Fruit fly (Drosophila melanogaster): ENCODE results near the gene CG15021.

CG15021 gene

dm6 chr3L:4409134-4409897 is 27.2 kb upstream of the CG15021 start (continued):
- TF ChIP-seq fru (optimal IDR thresholded peaks at IDR 0.05) (no peak), insv (GFP tag; optimal IDR thresholded peaks at IDR 0.05) (no peak), CG4820 (GFP tag; optimal IDR thresholded peaks at IDR 0.05) (no peak), ab (GFP tag; optimal IDR thresholded peaks at IDR 0.05) (no peak)

DNA sequence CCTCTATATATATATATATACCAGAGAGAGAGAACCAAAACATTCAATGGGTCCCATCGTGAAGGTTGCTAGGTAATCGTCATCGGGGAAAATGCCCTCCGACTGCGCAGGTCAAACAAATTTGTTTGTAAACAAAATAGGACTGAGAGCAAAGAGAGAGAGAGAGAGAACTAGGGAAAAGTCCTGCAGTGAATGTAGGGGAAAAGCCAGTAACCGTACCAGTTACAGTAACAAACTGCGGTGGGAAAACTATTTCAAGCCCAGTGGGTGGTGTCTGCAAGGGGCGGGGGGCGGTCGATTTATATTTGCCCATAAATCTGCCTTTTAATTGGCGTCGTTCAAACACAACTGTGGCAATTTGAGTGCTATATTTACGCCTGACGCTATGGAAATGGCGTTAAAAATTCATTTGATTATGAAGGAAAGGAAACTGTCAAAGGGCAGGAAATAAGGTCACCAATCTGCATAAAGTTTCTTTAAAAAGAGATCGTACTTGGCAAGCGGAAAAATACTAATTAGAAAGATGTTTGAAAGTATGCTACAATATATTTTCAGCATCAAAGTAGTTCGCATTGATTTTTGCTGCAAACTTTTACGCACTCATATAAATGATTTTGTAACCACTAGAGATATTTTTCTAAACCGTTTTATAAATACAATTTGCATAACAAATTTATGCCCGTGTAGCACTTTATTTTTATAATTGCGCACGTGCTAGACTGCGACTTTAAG is 26.5 kb upstream of the CG15021 start:
- TF ChIP-seq CG10431 (GFP tag; optimal IDR thresholded peaks at IDR 0.05) (no peak), CG6254 (GFP tag; optimal IDR thresholded peaks at IDR 0.05) (peak; percentile 24), eve (GFP tag; optimal IDR thresholded peaks at IDR 0.05) (peak in 1 of 2 experiments; percentile 26), onecut (GFP tag; IDR thresholded peaks at IDR 0.05) (peak; percentile 36), fd96Cb (tag; optimal IDR thresholded peaks at IDR 0.05) (no peak), CG8290 (GFP tag; optimal IDR thresholded peaks at IDR 0.05) (peak; percentile 98), CG8290 (tag; optimal IDR thresholded peaks at IDR 0.05) (peak; percentile 48 to 96), CG17612 (GFP tag; IDR thresholded peaks at IDR 0.05) (peak; percentile 99), abd-A (tag; optimal IDR thresholded peaks at IDR 0.05) (peak; percentile 63), CG1603 (tag; optimal IDR thresholded peaks at IDR 0.05) (no peak), CG14441 (GFP tag; IDR thresholded peaks at IDR 0.05) (no peak), cato (GFP tag; optimal IDR thresholded peaks at IDR 0.05; ENCODE audit: borderline replicate concordance) (no peak), Abd-B (GFP tag; optimal IDR thresholded peaks at IDR 0.05) (no peak), Hand (GFP tag; optimal IDR thresholded peaks at IDR 0.05) (peak; percentile 1), ttk (GFP tag; IDR thresholded peaks at IDR 0.05) (no peak), Trl (optimal IDR thresholded peaks at IDR 0.05) (peak; percentile 55 to 69), Trl (GFP tag; optimal IDR thresholded peaks at IDR 0.05) (no peak), ewg (GFP tag; optimal IDR thresholded peaks at IDR 0.05) (peak; percentile 63), chinmo (GFP tag; IDR thresholded peaks at IDR 0.05; ENCODE audit: partially characterized antibody) (peak; percentile 48; the same call in 1 of the 4 replicates), zen (tag; optimal IDR thresholded peaks at IDR 0.05) (peak; percentile 40), CG1602 (GFP tag; optimal IDR thresholded peaks at IDR 0.05) (no peak)

dm6 chr3L:4411025-4411873 is 25.3 kb upstream of the CG15021 start:
- TF ChIP-seq pan (optimal IDR thresholded peaks at IDR 0.05) (no peak), pan (GFP tag; optimal IDR thresholded peaks at IDR 0.05 in 1 of 2, IDR thresholded peaks at IDR 0.05 in 1 of 2) (peak in 1 of 2 experiments; percentile 55), Hr39 (optimal IDR thresholded peaks at IDR 0.05) (no peak), sna (GFP tag; IDR thresholded peaks at IDR 0.05; ENCODE audit: partially characterized antibody) (no peak), emc (GFP tag; optimal IDR thresholded peaks at IDR 0.05) (no peak), Meics (GFP tag; optimal IDR thresholded peaks at IDR 0.05) (peak; percentile 21), Hsf (GFP tag; optimal IDR thresholded peaks at IDR 0.05) (no peak), CG9609 (GFP tag; optimal IDR thresholded peaks at IDR 0.05) (no peak), row (GFP tag; IDR thresholded peaks at IDR 0.05) (peak; percentile 25; the same call in 1 of the 3 replicates), CG6175 (GFP tag; IDR thresholded peaks at IDR 0.05) (peak; percentile 72; the same call in 2 of the 3 replicates), schlank (tag; optimal IDR thresholded peaks at IDR 0.05) (no peak), CG12942 (GFP tag; optimal IDR thresholded peaks at IDR 0.05) (no peak), jigr1 (GFP tag; IDR thresholded peaks at IDR 0.05) (no peak), cato (GFP tag; optimal IDR thresholded peaks at IDR 0.05; ENCODE audit: borderline replicate concordance) (no peak), dmrt11E (tag; optimal IDR thresholded peaks at IDR 0.05) (no peak), CG6689 (GFP tag; IDR thresholded peaks at IDR 0.05) (no peak), Vsx1 (GFP tag; optimal IDR thresholded peaks at IDR 0.05) (no peak), Hr78 (GFP tag; optimal IDR thresholded peaks at IDR 0.05) (peak in 1 of 2 experiments; percentile 3), sd (tag; optimal IDR thresholded peaks at IDR 0.05) (no peak), CG31388 (GFP tag; optimal IDR thresholded peaks at IDR 0.05) (no peak), CG31441 (GFP tag; IDR thresholded peaks at IDR 0.05) (no peak), unc-4 (GFP tag; IDR thresholded peaks at IDR 0.05; ENCODE audit: partially characterized antibody) (no peak)
